Fruit fly (Drosophila melanogaster) whole organism, pupa: Measurements from ENCODE around the gene CG14664.

Source experiments
- CG10348 ChIP-seq: fragments of 200-800 bp; sonication (Bioruptor generic); IDR thresholded peaks from 2 replicates; pipeline ENCODE4 v1.3.6; 2022; ENCODE audit warnings: missing biosample characterization, missing genetic modification characterization
- CG12605 ChIP-seq: fragments of 200-800 bp; sonication (Bioruptor generic); IDR thresholded peaks from 2 replicates; pipeline ENCODE4 v1.3.6; 2022; ENCODE audit warnings: missing biosample characterization, missing genetic modification characterization
- CG13204 ChIP-seq: fragments of 200-800 bp; sonication (Bioruptor generic); optimal IDR thresholded peaks from 2 replicates; lab custom pipeline; 2018; ENCODE audit warnings: missing biosample characterization, mild to moderate bottlenecking, missing genetic modification characterization, moderate library complexity
- CG14655 ChIP-seq: fragments of 200-800 bp; sonication (Bioruptor generic); optimal IDR thresholded peaks from 3 replicates; lab custom pipeline; 2017; ENCODE audit warnings: mild to moderate bottlenecking, missing biosample characterization, missing genetic modification reagents, missing genetic modification characterization
- CG15710 ChIP-seq: fragments of 200-800 bp; sonication (Bioruptor generic); optimal IDR thresholded peaks from 2 replicates; lab custom pipeline; 2018; ENCODE audit warnings: missing biosample characterization, mild to moderate bottlenecking, missing genetic modification characterization, moderate library complexity
- CG17806 ChIP-seq: fragments of 200-800 bp; sonication (Bioruptor generic); optimal IDR thresholded peaks from 2 replicates; lab custom pipeline; 2018; ENCODE audit warnings: missing biosample characterization, mild to moderate bottlenecking, missing genetic modification characterization, moderate library complexity
- CG32121 ChIP-seq: fragments of 200-800 bp; sonication (Bioruptor generic); IDR thresholded peaks from 2 replicates; pipeline ENCODE4 v1.3.6; 2022; ENCODE audit warnings: missing biosample characterization, missing genetic modification characterization
- CG34367 ChIP-seq: fragments of 200-800 bp; sonication (Bioruptor generic); optimal IDR thresholded peaks from 2 replicates; lab custom pipeline; 2018; ENCODE audit warnings: missing biosample characterization, mild to moderate bottlenecking, missing genetic modification characterization
- CG4496 ChIP-seq: fragments of 200-800 bp; sonication (Bioruptor generic); IDR thresholded peaks from 3 replicates; pipeline ENCODE4 v1.3.6; 2022; ENCODE audit warnings: missing biosample characterization, missing genetic modification characterization
- CG8159 ChIP-seq: fragments of 200-800 bp; sonication (Bioruptor generic); optimal IDR thresholded peaks from 3 replicates; lab custom pipeline; 2018; ENCODE audit warnings: missing biosample characterization, mild to moderate bottlenecking, missing genetic modification characterization, moderate library complexity
- CG8301 ChIP-seq: fragments of 200-800 bp; sonication (Bioruptor generic); optimal IDR thresholded peaks from 2 replicates; lab custom pipeline; 2018; ENCODE audit warnings: missing biosample characterization, mild to moderate bottlenecking, missing genetic modification characterization
- CG9948 ChIP-seq: fragments of 200-800 bp; sonication (Bioruptor generic); optimal IDR thresholded peaks from 2 replicates; lab custom pipeline; 2018; ENCODE audit warnings: missing biosample characterization, mild to moderate bottlenecking, missing genetic modification characterization, moderate library complexity
- D1 ChIP-seq: fragments of 200-800 bp; sonication (Bioruptor generic); optimal IDR thresholded peaks from 2 replicates; lab custom pipeline; 2018; ENCODE audit warnings: missing biosample characterization, mild to moderate bottlenecking, missing genetic modification characterization, moderate library complexity
- EcR ChIP-seq: fragments of 200-800 bp; sonication (Bioruptor generic); optimal IDR thresholded peaks from 3 replicates; lab custom pipeline; 2019; ENCODE audit warnings: missing biosample characterization, missing genetic modification characterization, mild to moderate bottlenecking, moderate library complexity, missing genetic modification reagents
- Ets98B ChIP-seq: fragments of 200-800 bp; sonication (Bioruptor generic); IDR thresholded peaks from 2 replicates; pipeline ENCODE4 v1.3.6; 2022; ENCODE audit warnings: missing biosample characterization, missing genetic modification characterization
- Pif1A ChIP-seq: fragments of 200-800 bp; sonication (Bioruptor generic); optimal IDR thresholded peaks from 3 replicates; lab custom pipeline; 2016; ENCODE audit warnings: missing biosample characterization, missing genetic modification characterization
- Pif1B ChIP-seq: fragments of 200-800 bp; sonication (Bioruptor generic); optimal IDR thresholded peaks from 3 replicates; lab custom pipeline; 2016; ENCODE audit warnings: missing biosample characterization, missing genetic modification characterization
- Snoo ChIP-seq: fragments of 200-800 bp; sonication (Bioruptor generic); optimal IDR thresholded peaks from 3 replicates; lab custom pipeline; 2017; ENCODE audit warnings: missing biosample characterization, mild to moderate bottlenecking, missing genetic modification characterization, inconsistent platforms
- fd96Ca ChIP-seq: fragments of 200-800 bp; sonication (Bioruptor generic); IDR thresholded peaks from 3 replicates; pipeline ENCODE4 v1.3.6; 2022; ENCODE audit warnings: missing biosample characterization, missing genetic modification characterization
- gl ChIP-seq: fragments of 200-800 bp; sonication (Bioruptor generic); optimal IDR thresholded peaks from 2 replicates; lab custom pipeline; 2018; ENCODE audit warnings: missing biosample characterization, mild to moderate bottlenecking, missing genetic modification characterization
- rn ChIP-seq: fragments of 200-800 bp; sonication (Bioruptor generic); IDR thresholded peaks from 2 replicates; pipeline ENCODE4 v1.3.6; 2022; ENCODE audit warnings: missing biosample characterization, missing genetic modification characterization

Gene CG14664

DNA sequence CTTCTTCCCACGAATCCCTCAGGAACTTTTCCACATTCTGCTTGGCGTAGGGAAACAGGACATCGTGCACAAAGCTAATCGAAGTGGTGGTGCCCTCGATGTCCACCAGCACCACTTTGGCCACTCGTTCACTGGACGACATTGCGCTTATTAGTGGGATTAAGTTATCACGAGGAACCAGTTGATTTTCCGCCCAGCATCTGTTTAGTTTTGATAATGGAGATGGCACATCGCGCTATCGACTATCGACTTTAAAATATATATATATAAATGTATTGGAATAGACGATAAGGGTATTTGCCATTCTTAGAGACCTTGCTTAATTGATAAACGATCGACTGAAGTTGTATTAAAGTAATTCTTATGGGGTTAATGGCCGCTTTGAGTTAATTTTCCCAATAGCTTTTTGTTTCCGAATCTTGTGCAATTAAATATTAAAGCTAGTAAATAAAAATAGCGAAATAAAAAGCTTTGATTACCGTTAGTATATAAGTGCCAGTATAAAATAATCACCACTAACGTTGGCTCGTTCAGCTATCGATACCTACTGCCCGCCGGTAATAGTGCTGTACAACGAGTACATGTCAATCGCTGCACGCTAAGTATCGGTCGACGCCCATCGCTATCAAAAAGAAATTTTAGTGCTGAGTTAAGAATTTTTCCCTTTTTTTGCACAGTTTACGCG lies 32.7 kb downstream of the CG14664 start, which contains the start of the genes Enoph and Hph:
TSS of gene Enoph (minus strand) at position 220 of the 685 bp plus-strand sequence.
TSS of gene Hph (plus strand) at position 576 of the 685 bp plus-strand sequence.
- TF ChIP-seq CG17806 (tag; lab: Kevin White, UChicago), result peak; percentile 58
- no peak for TF ChIP-seq D1 (tag; lab: Kevin White, UChicago)
- peak; percentile 52 for TF ChIP-seq CG34367 (tag; lab: Kevin White, UChicago)
- TF ChIP-seq Snoo (tag; lab: Kevin White, UChicago), result peak; percentile 52
- 0 out of 2 replicates have a peak, but pooled peaks have one; percentile 25 for TF ChIP-seq CG32121 (GFP tag; lab: Robert Waterston, UW)
- peak; percentile 63 for TF ChIP-seq CG8159 (tag; lab: Kevin White, UChicago)
- TF ChIP-seq CG4496 (GFP tag; lab: Robert Waterston, UW), result peak; percentile 73
- peak; percentile 46 for TF ChIP-seq CG9948
- TF ChIP-seq CG10348, result no peak
- TF ChIP-seq gl (tag; lab: Kevin White, UChicago), result no peak
- TF ChIP-seq Ets98B, result no peak
- peak; percentile 31 for TF ChIP-seq Pif1A (GFP tag; lab: Kevin White, UChicago)
- peak; percentile 69 for TF ChIP-seq CG15710 (tag; lab: Kevin White, UChicago)
- TF ChIP-seq CG12605, result 0 out of 2 replicates have a peak, but pooled peaks have one; percentile 9
- peak; percentile 78 for TF ChIP-seq fd96Ca
- TF ChIP-seq Pif1B (GFP tag; lab: Kevin White, UChicago), result peak; percentile 54
- no peak for TF ChIP-seq EcR (GFP tag; lab: Kevin White, UChicago)
- TF ChIP-seq CG8301, result peak; percentile 50
- no peak for TF ChIP-seq CG14655 (GFP tag; lab: Kevin White, UChicago)
- no peak for TF ChIP-seq rn (GFP tag; lab: Robert Waterston, UW)
- TF ChIP-seq CG13204 (GFP tag; lab: Kevin White, UChicago), result no peak

DNA sequence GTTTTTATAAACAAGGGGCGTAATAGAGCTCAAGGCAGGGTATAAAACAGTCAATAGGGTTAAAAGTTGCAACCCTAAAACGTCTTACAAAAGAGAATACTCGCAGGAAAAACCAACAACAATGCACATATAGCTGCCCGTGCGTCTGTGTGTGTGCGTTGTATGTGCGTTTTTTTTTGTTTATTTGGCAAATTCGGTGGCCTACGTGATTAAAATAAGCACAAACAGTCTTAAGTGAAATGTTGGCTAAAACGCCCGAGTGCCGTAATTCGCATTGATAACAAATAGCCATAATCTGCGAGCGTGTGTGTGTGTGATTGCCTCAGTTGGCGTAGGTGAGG lies 33.2 kb downstream of the CG14664 start:
- TF ChIP-seq CG32121 (GFP tag; lab: Robert Waterston, UW) (no peak), CG4496 (GFP tag; lab: Robert Waterston, UW) (peak; percentile 14; the same call in 1 of the 3 replicates)

DNA sequence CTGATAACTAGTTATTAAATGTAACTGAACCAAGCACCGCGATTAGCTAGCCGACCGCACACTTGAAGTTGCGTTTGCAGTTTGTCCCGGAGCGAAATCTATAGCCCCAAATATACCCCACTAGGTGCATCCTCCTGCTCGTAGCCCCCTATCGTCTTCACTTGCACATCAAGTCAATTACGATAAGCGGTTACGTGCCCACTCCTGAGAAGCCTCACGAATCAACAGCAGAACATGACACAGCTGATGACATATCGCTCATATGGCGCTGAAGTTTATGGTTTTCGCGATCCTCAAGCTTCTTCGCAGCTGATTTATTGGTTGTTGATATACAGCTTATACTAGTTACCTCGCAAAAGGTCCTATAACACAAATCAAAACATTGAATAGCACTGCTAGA lies 37.3 kb downstream of the CG14664 start:
- TF ChIP-seq CG17806 (tag; lab: Kevin White, UChicago) (no peak), CG10348 (no peak), CG8159 (tag; lab: Kevin White, UChicago) (no peak), CG34367 (tag; lab: Kevin White, UChicago) (no peak), EcR (GFP tag; lab: Kevin White, UChicago) (no peak), CG14655 (GFP tag; lab: Kevin White, UChicago) (no peak), fd96Ca (no peak), D1 (tag; lab: Kevin White, UChicago) (no peak), CG9948 (no peak), CG15710 (tag; lab: Kevin White, UChicago) (no peak), CG12605 (no peak), Pif1A (GFP tag; lab: Kevin White, UChicago) (no peak), gl (tag; lab: Kevin White, UChicago) (no peak), Pif1B (GFP tag; lab: Kevin White, UChicago) (no peak), Snoo (tag; lab: Kevin White, UChicago) (no peak), CG32121 (GFP tag; lab: Robert Waterston, UW) (no peak), CG13204 (GFP tag; lab: Kevin White, UChicago) (no peak)

DNA sequence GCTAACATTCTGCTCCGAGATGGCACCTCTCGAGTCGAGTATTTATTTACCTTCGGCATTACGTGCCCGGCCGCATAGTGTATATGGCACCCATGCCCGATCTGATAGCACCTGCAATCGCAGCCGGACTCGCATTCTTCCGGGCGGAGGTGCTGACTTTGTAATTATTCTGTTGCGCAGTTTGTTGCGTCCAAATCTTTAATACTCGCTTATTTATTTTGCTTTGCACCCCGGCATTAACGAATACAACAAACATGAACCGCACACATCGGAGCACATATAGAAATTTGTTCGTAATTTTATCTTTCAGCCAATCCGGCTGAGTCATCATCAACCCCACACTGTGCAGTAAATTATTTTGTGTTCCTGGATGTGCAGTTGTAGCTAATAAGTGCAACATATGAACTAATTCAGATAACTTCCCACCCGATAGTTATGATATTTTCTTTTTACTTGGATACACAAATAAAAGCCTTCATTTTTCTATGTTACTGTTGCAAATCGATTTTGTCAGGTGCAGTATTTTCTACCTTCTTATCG lies 38.1 kb downstream of the CG14664 start:
- TF ChIP-seq Snoo (tag; lab: Kevin White, UChicago), result no peak
- no peak for TF ChIP-seq EcR (GFP tag; lab: Kevin White, UChicago)

DNA sequence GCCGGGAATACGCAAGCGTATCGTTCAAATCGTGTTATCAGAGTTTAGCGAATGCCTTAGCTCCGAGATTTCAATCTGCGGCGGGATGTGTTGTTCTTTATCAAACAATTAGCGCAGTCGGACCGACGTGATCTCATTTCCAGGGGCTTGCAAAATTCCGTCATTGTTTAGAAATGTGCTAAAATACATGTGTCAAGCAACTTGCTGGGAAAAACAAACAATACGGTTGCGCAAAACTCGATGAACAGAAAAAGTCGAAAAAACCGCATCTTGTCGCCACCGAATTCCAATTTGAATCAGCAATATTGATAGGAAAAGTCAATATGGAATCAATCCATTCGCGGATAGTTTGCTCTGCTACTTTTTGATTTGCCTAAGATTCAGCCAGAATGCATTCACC lies 38.7 kb downstream of the CG14664 start, which contains the start of gene Tim17a2:
TSS of gene Tim17a2 (minus strand) at position 101 of the 400 bp plus-strand sequence.
- no peak for TF ChIP-seq D1 (tag; lab: Kevin White, UChicago)
- no peak for TF ChIP-seq fd96Ca
- TF ChIP-seq CG32121 (GFP tag; lab: Robert Waterston, UW), result no peak
- TF ChIP-seq rn (GFP tag; lab: Robert Waterston, UW), result no peak
- TF ChIP-seq CG8301, result no peak
- no peak for TF ChIP-seq CG34367 (tag; lab: Kevin White, UChicago)
- TF ChIP-seq CG9948, result no peak
- no peak for TF ChIP-seq CG17806 (tag; lab: Kevin White, UChicago)
- TF ChIP-seq CG13204 (GFP tag; lab: Kevin White, UChicago), result no peak
- TF ChIP-seq Pif1A (GFP tag; lab: Kevin White, UChicago), result no peak
- no peak for TF ChIP-seq CG8159 (tag; lab: Kevin White, UChicago)
- TF ChIP-seq CG4496 (GFP tag; lab: Robert Waterston, UW), result no peak
- no peak for TF ChIP-seq Ets98B
- TF ChIP-seq EcR (GFP tag; lab: Kevin White, UChicago), result no peak
- TF ChIP-seq Snoo (tag; lab: Kevin White, UChicago), result no peak
- no peak for TF ChIP-seq Pif1B (GFP tag; lab: Kevin White, UChicago)
- TF ChIP-seq, all 21 proteins: peak for 0
